Worm (Caenorhabditis elegans): ENCODE results near the gene T04C9.1.

DNA sequence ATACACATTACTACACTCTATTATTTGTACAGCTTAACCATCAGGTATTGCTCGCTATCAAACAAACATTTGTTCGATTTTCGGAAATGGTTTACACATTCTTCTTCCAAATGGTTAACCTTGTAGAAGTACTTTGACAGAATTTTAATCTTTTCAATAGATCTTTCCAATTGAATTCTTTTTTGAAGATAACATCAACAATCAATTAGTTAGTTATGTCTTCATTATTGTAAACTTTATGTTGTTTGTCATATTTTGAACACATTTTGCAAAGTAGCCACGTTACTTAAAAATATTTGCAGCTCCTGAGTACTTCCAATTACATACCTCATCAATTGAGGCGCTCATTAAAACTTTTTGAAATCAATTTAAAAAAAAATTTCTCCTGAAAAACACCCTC is 27.6 kb upstream of the T04C9.1 start:
- TF ChIP-seq pha-4 (tag; optimal IDR thresholded peaks at IDR 0.05) = no peak
- no peak for TF ChIP-seq mab-5 (tag; optimal IDR thresholded peaks at IDR 0.05)
- no peak for TF ChIP-seq elt-1 (tag; optimal IDR thresholded peaks at IDR 0.05; ENCODE audit: borderline replicate concordance, insufficient read depth)

Data from whole organism, mixed stage, embryonic.